Fruit fly (Drosophila melanogaster) Kc167 (cell line): ENCODE measurements around the gene Or74a.

Experiments
- Myc ChIP-seq: fragments of >200 bp; optimal IDR thresholded peaks from 2 replicates; lab custom pipeline; 2017; ENCODE audit warnings: missing external identifiers
- Sin3A ChIP-seq: fragments of >200 bp; optimal IDR thresholded peaks from 2 replicates; lab custom pipeline; 2018; ENCODE audit warnings: missing external identifiers
- h ChIP-seq: fragments of >200 bp; optimal IDR thresholded peaks from 3 replicates; lab custom pipeline; 2018; ENCODE audit warnings: missing external identifiers
- insv ChIP-seq: fragments of >200 bp; optimal IDR thresholded peaks from 3 replicates; lab custom pipeline; 2018; ENCODE audit warnings: missing external identifiers
- psq ChIP-seq: fragments of >200 bp; optimal IDR thresholded peaks from 2 replicates; lab custom pipeline; 2017; ENCODE audit warnings: missing external identifiers
- ttk ChIP-seq: sonication (Bioruptor generic); optimal IDR thresholded peaks from 2 replicates; lab custom pipeline; 2017; ENCODE audit warnings: missing external identifiers

Or74a gene

dm6 chr3L:17346393-17346792, 17.4 kb upstream of the Or74a start:
- no peak for TF ChIP-seq psq (lab: Kevin White, UChicago)
- TF ChIP-seq Sin3A (lab: Kevin White, UChicago) = no peak
- no peak for TF ChIP-seq h (lab: Kevin White, UChicago)
- no peak for TF ChIP-seq insv
- no peak for TF ChIP-seq Myc (lab: Kevin White, UChicago)
- no peak for TF ChIP-seq ttk (lab: Kevin White, UChicago)

dm6 chr3L:17344596-17344995, 15.6 kb upstream of the Or74a start, which contains the start of gene brv2:
brv2 (minus strand) TSS chr3L:17344696.
- TF ChIP-seq psq (lab: Kevin White, UChicago) (no peak), insv (no peak), ttk (lab: Kevin White, UChicago) (no peak), h (lab: Kevin White, UChicago) (no peak), Sin3A (lab: Kevin White, UChicago) (no peak), Myc (lab: Kevin White, UChicago) (no peak)

dm6 chr3L:17341216-17341615, 12.2 kb upstream of the Or74a start, which contains the start of gene CG13727:
CG13727 (minus strand) TSS chr3L:17341316.
- TF ChIP-seq Myc (lab: Kevin White, UChicago) (no peak), h (lab: Kevin White, UChicago) (no peak), Sin3A (lab: Kevin White, UChicago) (no peak), psq (lab: Kevin White, UChicago) (no peak), ttk (lab: Kevin White, UChicago) (no peak), insv (no peak)

- TF ChIP-seq Myc (lab: Kevin White, UChicago) = no peak
- no peak for TF ChIP-seq psq (lab: Kevin White, UChicago)
- TF ChIP-seq insv = no peak
- TF ChIP-seq h (lab: Kevin White, UChicago) = no peak
- no peak for TF ChIP-seq Sin3A (lab: Kevin White, UChicago)
- TF ChIP-seq ttk (lab: Kevin White, UChicago) = no peak
These were observed 10.8 kb upstream of the Or74a start for dm6 chr3L:17339756-17340155.

dm6 chr3L:17339122-17339521, 10.2 kb upstream of the Or74a start, which contains the start of gene CG6479:
CG6479 (minus strand) TSS chr3L:17339262.
- TF ChIP-seq Myc (lab: Kevin White, UChicago) (no peak), Sin3A (lab: Kevin White, UChicago) (no peak), insv (no peak), h (lab: Kevin White, UChicago) (no peak)

dm6 chr3L:17325418-17325817, 3.6 kb downstream of the Or74a start, which contains the start of gene CG13725:
CG13725 (minus strand) TSS chr3L:17325518.
- TF ChIP-seq psq (lab: Kevin White, UChicago) (no peak), ttk (lab: Kevin White, UChicago) (no peak), Sin3A (lab: Kevin White, UChicago) (no peak), insv (no peak), h (lab: Kevin White, UChicago) (no peak), Myc (lab: Kevin White, UChicago) (no peak)

- TF ChIP-seq Sin3A (lab: Kevin White, UChicago) (no peak), h (lab: Kevin White, UChicago) (no peak), ttk (lab: Kevin White, UChicago) (no peak), Myc (lab: Kevin White, UChicago) (no peak), insv (no peak), psq (lab: Kevin White, UChicago) (no peak)
These were observed 6.4 kb downstream of the Or74a start, which contains the start of gene CG13724 for dm6 chr3L:17322541-17322940. CG13724 (plus strand) TSS chr3L:17322841.

- TF ChIP-seq psq (lab: Kevin White, UChicago) (no peak), Sin3A (lab: Kevin White, UChicago) (no peak), insv (no peak), Myc (lab: Kevin White, UChicago) (no peak), ttk (lab: Kevin White, UChicago) (no peak), h (lab: Kevin White, UChicago) (no peak)
These were observed 8.3 kb downstream of the Or74a start, which contains the start of gene ND-24L for dm6 chr3L:17320711-17321110. ND-24L (minus strand) TSS chr3L:17320811.

- TF ChIP-seq psq (lab: Kevin White, UChicago) = no peak
- no peak for TF ChIP-seq insv
- no peak for TF ChIP-seq Myc (lab: Kevin White, UChicago)
- TF ChIP-seq h (lab: Kevin White, UChicago) = no peak
- TF ChIP-seq ttk (lab: Kevin White, UChicago) = no peak
- no peak for TF ChIP-seq Sin3A (lab: Kevin White, UChicago)
These were observed 12.7 kb downstream of the Or74a start for dm6 chr3L:17316220-17316619.

- TF ChIP-seq h (lab: Kevin White, UChicago) = no peak
- TF ChIP-seq ttk (lab: Kevin White, UChicago) = no peak
- TF ChIP-seq Myc (lab: Kevin White, UChicago) = no peak
- TF ChIP-seq Sin3A (lab: Kevin White, UChicago) = no peak
- no peak for TF ChIP-seq psq (lab: Kevin White, UChicago)
- TF ChIP-seq insv = no peak
These were observed 18.5 kb downstream of the Or74a start for dm6 chr3L:17310509-17310908.

- TF ChIP-seq ttk (lab: Kevin White, UChicago) (no peak), Sin3A (lab: Kevin White, UChicago) (no peak), Myc (lab: Kevin White, UChicago) (no peak), psq (lab: Kevin White, UChicago) (no peak), insv (no peak), h (lab: Kevin White, UChicago) (no peak)
These were observed 36.8 kb downstream of the Or74a start for dm6 chr3L:17292205-17292604.
